Fruit fly (Drosophila melanogaster) whole organism, pupa: ENCODE data around the gene Hex-t1.

Experiments used
- CG10348 ChIP-seq: fragments of 200-800 bp; sonication (Bioruptor generic); IDR thresholded peaks from 2 replicates; pipeline ENCODE4 v1.3.6; 2022; ENCODE audit warnings: missing biosample characterization, missing genetic modification characterization
- CG12605 ChIP-seq: fragments of 200-800 bp; sonication (Bioruptor generic); IDR thresholded peaks from 2 replicates; pipeline ENCODE4 v1.3.6; 2022; ENCODE audit warnings: missing biosample characterization, missing genetic modification characterization
- CG13204 ChIP-seq: fragments of 200-800 bp; sonication (Bioruptor generic); optimal IDR thresholded peaks from 2 replicates; lab custom pipeline; 2018; ENCODE audit warnings: missing biosample characterization, mild to moderate bottlenecking, missing genetic modification characterization, moderate library complexity
- CG14655 ChIP-seq: fragments of 200-800 bp; sonication (Bioruptor generic); optimal IDR thresholded peaks from 3 replicates; lab custom pipeline; 2017; ENCODE audit warnings: mild to moderate bottlenecking, missing biosample characterization, missing genetic modification reagents, missing genetic modification characterization
- CG15710 ChIP-seq: fragments of 200-800 bp; sonication (Bioruptor generic); optimal IDR thresholded peaks from 2 replicates; lab custom pipeline; 2018; ENCODE audit warnings: missing biosample characterization, mild to moderate bottlenecking, missing genetic modification characterization, moderate library complexity
- CG17806 ChIP-seq: fragments of 200-800 bp; sonication (Bioruptor generic); optimal IDR thresholded peaks from 2 replicates; lab custom pipeline; 2018; ENCODE audit warnings: missing biosample characterization, mild to moderate bottlenecking, missing genetic modification characterization, moderate library complexity
- CG32121 ChIP-seq: fragments of 200-800 bp; sonication (Bioruptor generic); IDR thresholded peaks from 2 replicates; pipeline ENCODE4 v1.3.6; 2022; ENCODE audit warnings: missing biosample characterization, missing genetic modification characterization
- CG34367 ChIP-seq: fragments of 200-800 bp; sonication (Bioruptor generic); optimal IDR thresholded peaks from 2 replicates; lab custom pipeline; 2018; ENCODE audit warnings: missing biosample characterization, mild to moderate bottlenecking, missing genetic modification characterization
- CG4496 ChIP-seq: fragments of 200-800 bp; sonication (Bioruptor generic); IDR thresholded peaks from 3 replicates; pipeline ENCODE4 v1.3.6; 2022; ENCODE audit warnings: missing biosample characterization, missing genetic modification characterization
- CG8159 ChIP-seq: fragments of 200-800 bp; sonication (Bioruptor generic); optimal IDR thresholded peaks from 3 replicates; lab custom pipeline; 2018; ENCODE audit warnings: missing biosample characterization, mild to moderate bottlenecking, missing genetic modification characterization, moderate library complexity
- CG8301 ChIP-seq: fragments of 200-800 bp; sonication (Bioruptor generic); optimal IDR thresholded peaks from 2 replicates; lab custom pipeline; 2018; ENCODE audit warnings: missing biosample characterization, mild to moderate bottlenecking, missing genetic modification characterization
- CG9948 ChIP-seq: fragments of 200-800 bp; sonication (Bioruptor generic); optimal IDR thresholded peaks from 2 replicates; lab custom pipeline; 2018; ENCODE audit warnings: missing biosample characterization, mild to moderate bottlenecking, missing genetic modification characterization, moderate library complexity
- D1 ChIP-seq: fragments of 200-800 bp; sonication (Bioruptor generic); optimal IDR thresholded peaks from 2 replicates; lab custom pipeline; 2018; ENCODE audit warnings: missing biosample characterization, mild to moderate bottlenecking, missing genetic modification characterization, moderate library complexity
- EcR ChIP-seq: fragments of 200-800 bp; sonication (Bioruptor generic); optimal IDR thresholded peaks from 3 replicates; lab custom pipeline; 2019; ENCODE audit warnings: missing biosample characterization, missing genetic modification characterization, mild to moderate bottlenecking, moderate library complexity, missing genetic modification reagents
- Ets98B ChIP-seq: fragments of 200-800 bp; sonication (Bioruptor generic); IDR thresholded peaks from 2 replicates; pipeline ENCODE4 v1.3.6; 2022; ENCODE audit warnings: missing biosample characterization, missing genetic modification characterization
- Pif1A ChIP-seq: fragments of 200-800 bp; sonication (Bioruptor generic); optimal IDR thresholded peaks from 3 replicates; lab custom pipeline; 2016; ENCODE audit warnings: missing biosample characterization, missing genetic modification characterization
- Pif1B ChIP-seq: fragments of 200-800 bp; sonication (Bioruptor generic); optimal IDR thresholded peaks from 3 replicates; lab custom pipeline; 2016; ENCODE audit warnings: missing biosample characterization, missing genetic modification characterization
- Snoo ChIP-seq: fragments of 200-800 bp; sonication (Bioruptor generic); optimal IDR thresholded peaks from 3 replicates; lab custom pipeline; 2017; ENCODE audit warnings: missing biosample characterization, mild to moderate bottlenecking, missing genetic modification characterization, inconsistent platforms
- fd96Ca ChIP-seq: fragments of 200-800 bp; sonication (Bioruptor generic); IDR thresholded peaks from 3 replicates; pipeline ENCODE4 v1.3.6; 2022; ENCODE audit warnings: missing biosample characterization, missing genetic modification characterization
- gl ChIP-seq: fragments of 200-800 bp; sonication (Bioruptor generic); optimal IDR thresholded peaks from 2 replicates; lab custom pipeline; 2018; ENCODE audit warnings: missing biosample characterization, mild to moderate bottlenecking, missing genetic modification characterization
- rn ChIP-seq: fragments of 200-800 bp; sonication (Bioruptor generic); IDR thresholded peaks from 2 replicates; pipeline ENCODE4 v1.3.6; 2022; ENCODE audit warnings: missing biosample characterization, missing genetic modification characterization

Gene Hex-t1

DNA sequence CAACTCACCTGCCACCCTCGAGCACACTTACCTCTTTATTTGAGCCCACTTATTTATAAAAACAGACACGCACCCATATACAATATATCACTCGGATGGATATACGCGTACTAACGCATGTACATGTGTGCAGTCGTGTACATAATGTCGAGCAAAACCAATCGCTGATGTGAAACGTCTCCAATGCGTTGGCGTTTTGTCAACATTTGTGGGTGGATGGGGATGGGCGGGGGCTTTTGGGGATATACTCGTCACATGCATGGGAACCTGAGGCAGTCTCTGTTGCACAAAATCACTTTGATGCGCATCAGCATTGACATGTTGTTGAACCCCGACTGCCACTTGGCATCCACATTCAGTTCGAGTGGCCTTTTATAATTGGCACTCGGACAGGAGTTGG lies 12.9 kb upstream of the Hex-t1 start:
- TF ChIP-seq CG32121 (GFP tag; lab: Robert Waterston, UW) (no peak), Snoo (tag; lab: Kevin White, UChicago) (no peak), CG9948 (tag; lab: Kevin White, UChicago) (no peak)

DNA sequence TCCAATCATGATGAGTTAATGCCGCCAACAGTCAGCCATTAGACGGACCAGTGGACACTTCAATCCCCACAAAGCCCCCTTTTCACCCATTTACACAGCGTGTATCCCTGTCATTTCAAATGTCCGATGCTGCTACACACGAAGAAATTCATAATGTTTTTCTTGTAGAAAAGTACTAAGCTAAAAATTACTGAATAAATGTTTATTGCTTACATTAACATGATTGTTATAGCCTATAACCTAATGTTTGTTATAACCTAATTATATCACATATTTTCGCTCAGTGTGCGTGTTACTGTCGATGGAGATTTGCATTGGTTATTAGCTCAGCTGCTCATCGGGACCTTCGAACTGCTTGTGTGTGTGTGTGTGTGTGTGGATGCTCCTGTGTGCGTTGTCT lies 12.3 kb upstream of the Hex-t1 start:
- TF ChIP-seq CG14655 (GFP tag; lab: Kevin White, UChicago) (peak; percentile 48), CG13204 (no peak), Pif1B (GFP tag; lab: Kevin White, UChicago) (no peak), CG32121 (GFP tag; lab: Robert Waterston, UW) (peak; percentile 27; the same call in 1 of the 2 replicates), CG4496 (GFP tag; lab: Robert Waterston, UW) (peak; percentile 60; the same call in 2 of the 3 replicates), CG8159 (tag; lab: Kevin White, UChicago) (peak; percentile 45), Snoo (tag; lab: Kevin White, UChicago) (peak; percentile 6), CG15710 (tag; lab: Kevin White, UChicago) (peak; percentile 12), gl (tag; lab: Kevin White, UChicago) (no peak), EcR (GFP tag; lab: Kevin White, UChicago) (no peak), CG17806 (tag; lab: Kevin White, UChicago) (peak; percentile 45), CG8301 (tag; lab: Kevin White, UChicago) (peak; percentile 37), Pif1A (peak; percentile 35), Ets98B (GFP tag; lab: Robert Waterston, UW) (peak; percentile 54; the same call in 1 of the 2 replicates), rn (GFP tag; lab: Robert Waterston, UW) (no peak), CG34367 (tag; lab: Kevin White, UChicago) (peak; percentile 8), fd96Ca (GFP tag; lab: Robert Waterston, UW) (no peak), D1 (tag; lab: Kevin White, UChicago) (no peak), CG10348 (no peak), CG9948 (tag; lab: Kevin White, UChicago) (peak; percentile 34), CG12605 (GFP tag; lab: Robert Waterston, UW) (no peak)
- TF ChIP-seq, all 21 proteins: peak for 12

- TF ChIP-seq CG34367 (tag; lab: Kevin White, UChicago) (no peak), CG15710 (tag; lab: Kevin White, UChicago) (no peak), CG32121 (GFP tag; lab: Robert Waterston, UW) (0 out of 2 replicates have a peak, but pooled peaks have one; percentile 38), CG4496 (GFP tag; lab: Robert Waterston, UW) (0 out of 3 replicates have a peak, but pooled peaks have one; percentile 7), rn (GFP tag; lab: Robert Waterston, UW) (no peak), gl (tag; lab: Kevin White, UChicago) (no peak), CG8301 (tag; lab: Kevin White, UChicago) (no peak), Snoo (tag; lab: Kevin White, UChicago) (no peak), EcR (GFP tag; lab: Kevin White, UChicago) (no peak), Pif1A (no peak), CG12605 (GFP tag; lab: Robert Waterston, UW) (peak; percentile 10; the same call in 1 of the 2 replicates), CG9948 (tag; lab: Kevin White, UChicago) (no peak), CG17806 (tag; lab: Kevin White, UChicago) (no peak), CG8159 (tag; lab: Kevin White, UChicago) (no peak), CG13204 (peak; percentile 56), Pif1B (GFP tag; lab: Kevin White, UChicago) (no peak), Ets98B (GFP tag; lab: Robert Waterston, UW) (peak; percentile 9; the same call in 1 of the 2 replicates), D1 (tag; lab: Kevin White, UChicago) (no peak), CG14655 (GFP tag; lab: Kevin White, UChicago) (no peak), CG10348 (no peak), fd96Ca (GFP tag; lab: Robert Waterston, UW) (no peak; the same call in 2 of the 3 replicates)
Measured at dm6 chr3R:26440455-26441196, 8.3 kb upstream of the Hex-t1 start, which contains the start of gene tx. Gene tx (plus strand): TSS chr3R:26440778.

dm6 chr3R:26442609-26443180 lies 6.2 kb upstream of the Hex-t1 start:
- peak; percentile 62 for TF ChIP-seq CG32121 (GFP tag; lab: Robert Waterston, UW)
- peak; percentile 2 for TF ChIP-seq gl (tag; lab: Kevin White, UChicago)
- peak; percentile 40 for TF ChIP-seq rn (GFP tag; lab: Robert Waterston, UW)
- peak; percentile 57; the same call in 1 of the 2 replicates for TF ChIP-seq CG12605 (GFP tag; lab: Robert Waterston, UW)
- no peak for TF ChIP-seq CG17806 (tag; lab: Kevin White, UChicago)
- TF ChIP-seq CG34367 (tag; lab: Kevin White, UChicago) = no peak
- TF ChIP-seq fd96Ca (GFP tag; lab: Robert Waterston, UW) = peak; percentile 57; the same call in 2 of the 3 replicates
- no peak for TF ChIP-seq Pif1A
- peak; percentile 66; the same call in 2 of the 3 replicates for TF ChIP-seq CG4496 (GFP tag; lab: Robert Waterston, UW)
- no peak for TF ChIP-seq CG15710 (tag; lab: Kevin White, UChicago)
- TF ChIP-seq Ets98B (GFP tag; lab: Robert Waterston, UW) = peak; percentile 70
- TF ChIP-seq CG8301 (tag; lab: Kevin White, UChicago) = peak; percentile 46
- TF ChIP-seq CG14655 (GFP tag; lab: Kevin White, UChicago) = peak; percentile 51
- no peak for TF ChIP-seq CG13204

dm6 chr3R:26443343-26443742 lies 5.5 kb upstream of the Hex-t1 start:
- TF ChIP-seq CG8301 (tag; lab: Kevin White, UChicago) (peak; percentile 25), CG34367 (tag; lab: Kevin White, UChicago) (no peak), gl (tag; lab: Kevin White, UChicago) (no peak), Snoo (tag; lab: Kevin White, UChicago) (no peak), CG12605 (GFP tag; lab: Robert Waterston, UW) (no peak), CG13204 (no peak), CG4496 (GFP tag; lab: Robert Waterston, UW) (0 out of 3 replicates have a peak, but pooled peaks have one; percentile 42), Ets98B (GFP tag; lab: Robert Waterston, UW) (no peak), D1 (tag; lab: Kevin White, UChicago) (no peak), Pif1B (GFP tag; lab: Kevin White, UChicago) (no peak), CG8159 (tag; lab: Kevin White, UChicago) (peak; percentile 4), Pif1A (no peak), rn (GFP tag; lab: Robert Waterston, UW) (no peak), CG9948 (tag; lab: Kevin White, UChicago) (no peak), CG15710 (tag; lab: Kevin White, UChicago) (no peak), fd96Ca (GFP tag; lab: Robert Waterston, UW) (no peak), CG14655 (GFP tag; lab: Kevin White, UChicago) (peak; percentile 41), CG32121 (GFP tag; lab: Robert Waterston, UW) (no peak), EcR (GFP tag; lab: Kevin White, UChicago) (no peak), CG10348 (no peak), CG17806 (tag; lab: Kevin White, UChicago) (no peak)
- TF ChIP-seq, all 21 proteins: peak for 4
